Worm (Caenorhabditis elegans) whole organism, late embryonic: ENCODE results near the gene nex-2.

ENCODE experiments used
- C08G9.2 ChIP-seq: sonication (generic microtip); optimal IDR thresholded peaks from 2 replicates; lab custom pipeline; 2016; ENCODE audit warnings: mild to moderate bottlenecking, missing genetic modification characterization, moderate library complexity, missing compliant biosample characterization
- K09A11.1 ChIP-seq: sonication (generic microtip); optimal IDR thresholded peaks from 2 replicates; lab custom pipeline; 2017; ENCODE audit warnings: antibody characterized with exemption, mild to moderate bottlenecking, missing genetic modification characterization, missing compliant biosample characterization; ENCODE audit not compliant: insufficient read depth
- ama-1 ChIP-seq: fragments of 150-350 bp; optimal IDR thresholded peaks from 2 replicates; lab custom pipeline; 2014
- ceh-45 ChIP-seq: fragments of 200-800 bp; sonication (Bioruptor generic); IDR thresholded peaks from 2 replicates; pipeline ENCODE4 v1.3.6; 2022; ENCODE audit warnings: missing genetic modification reagents, missing genetic modification characterization, missing compliant biosample characterization
- elt-2 ChIP-seq: sonication (generic microtip); optimal IDR thresholded peaks from 2 replicates; lab custom pipeline; 2016; ENCODE audit warnings: missing genetic modification reagents, missing genetic modification characterization, missing compliant biosample characterization
- hlh-15 ChIP-seq: sonication (generic microtip); optimal IDR thresholded peaks from 2 replicates; lab custom pipeline; 2016; ENCODE audit warnings: missing genetic modification characterization, missing compliant biosample characterization
- nhr-11 ChIP-seq: fragments of 150-350 bp; optimal IDR thresholded peaks from 2 replicates; lab custom pipeline; 2014; ENCODE audit warnings: missing biosample characterization, missing genetic modification characterization
- npax-4 ChIP-seq: sonication (generic microtip); optimal IDR thresholded peaks from 2 replicates; lab custom pipeline; 2016; ENCODE audit warnings: missing genetic modification characterization, missing compliant biosample characterization
- pqm-1 ChIP-seq: sonication (generic microtip); optimal IDR thresholded peaks from 2 replicates; lab custom pipeline; 2016; ENCODE audit warnings: missing genetic modification characterization, missing compliant biosample characterization
- sdc-2 ChIP-seq: sonication (generic microtip); optimal IDR thresholded peaks from 2 replicates; lab custom pipeline; 2016; ENCODE audit warnings: missing genotype, missing genetic modification characterization, missing compliant biosample characterization
- ttx-3 ChIP-seq: sonication (generic microtip); optimal IDR thresholded peaks from 2 replicates; lab custom pipeline; 2016; ENCODE audit warnings: missing genetic modification reagents, missing genetic modification characterization, missing compliant biosample characterization

ce11 chrIII:10337508-10338166, 7.4 kb upstream of the nex-2 start, which contains the start of gene ttr-15:
- no peak for TF ChIP-seq hlh-15 (tag; lab: Kevin White, UChicago)
- no peak for TF ChIP-seq nhr-11
- no peak for TF ChIP-seq ceh-45
- TF ChIP-seq C08G9.2, result no peak
- TF ChIP-seq K09A11.1 (tag; lab: Kevin White, UChicago), result no peak
- TF ChIP-seq npax-4 (tag; lab: Kevin White, UChicago), result no peak
- no peak for TF ChIP-seq sdc-2 (tag; lab: Kevin White, UChicago)
- no peak for TF ChIP-seq ttx-3
- TF ChIP-seq elt-2 (tag; lab: Kevin White, UChicago), result no peak
- no peak for TF ChIP-seq pqm-1 (tag; lab: Kevin White, UChicago)
- no peak for TF ChIP-seq ama-1
